Fruit fly (Drosophila melanogaster): Measurements from ENCODE around the gene CG31517.
A peak's percentile ranks its signal among the peaks of the same experiment; 100 is the strongest.

Gene CG31517

dm6 chr3R:13952303-13952702 lies 4.1 kb downstream of the CG31517 start (continued):
- no peak for TF ChIP-seq sug (tag; optimal IDR thresholded peaks at IDR 0.05)
- no peak for TF ChIP-seq NFAT (GFP tag; IDR thresholded peaks at IDR 0.05)
- TF ChIP-seq Fer2 (tag; optimal IDR thresholded peaks at IDR 0.05) = no peak
- no peak for TF ChIP-seq gfzf (GFP tag; optimal IDR thresholded peaks at IDR 0.05)
- no peak for TF ChIP-seq gsb (GFP tag; IDR thresholded peaks at IDR 0.05)
- TF ChIP-seq zen (tag; optimal IDR thresholded peaks at IDR 0.05) = no peak
- TF ChIP-seq CG6689 (GFP tag; IDR thresholded peaks at IDR 0.05) = peak; percentile 48
- TF ChIP-seq CG13894 (tag; optimal IDR thresholded peaks at IDR 0.05) = no peak
- TF ChIP-seq Vsx1 (GFP tag; optimal IDR thresholded peaks at IDR 0.05) = no peak
- no peak for TF ChIP-seq scrt (GFP tag; optimal IDR thresholded peaks at IDR 0.05)
- no peak for TF ChIP-seq zfh2 (GFP tag; optimal IDR thresholded peaks at IDR 0.05)
- TF ChIP-seq cato (GFP tag; optimal IDR thresholded peaks at IDR 0.05; ENCODE audit: borderline replicate concordance) = no peak
- TF ChIP-seq Dp (GFP tag; optimal IDR thresholded peaks at IDR 0.05) = no peak
- TF ChIP-seq lbe (GFP tag; optimal IDR thresholded peaks at IDR 0.05) = no peak
- no peak for TF ChIP-seq mirr (GFP tag; optimal IDR thresholded peaks at IDR 0.05)
- TF ChIP-seq Max (GFP tag; optimal IDR thresholded peaks at IDR 0.05) = no peak
- no peak for TF ChIP-seq Dad (GFP tag; optimal IDR thresholded peaks at IDR 0.05)
- TF ChIP-seq CG12942 (GFP tag; optimal IDR thresholded peaks at IDR 0.05) = no peak
- TF ChIP-seq sc (optimal IDR thresholded peaks at IDR 0.05) = no peak
- no peak for TF ChIP-seq sc (GFP tag; optimal IDR thresholded peaks at IDR 0.05)
- TF ChIP-seq Nf-YC (tag; optimal IDR thresholded peaks at IDR 0.05) = no peak
- TF ChIP-seq amos (GFP tag; IDR thresholded peaks at IDR 0.05; ENCODE audit: partially characterized antibody) = no peak
- no peak for TF ChIP-seq Atf6 (GFP tag; IDR thresholded peaks at IDR 0.05)
- TF ChIP-seq CG11695 (GFP tag; IDR thresholded peaks at IDR 0.05) = no peak
- TF ChIP-seq CG14860 (GFP tag; IDR thresholded peaks at IDR 0.05; ENCODE audit: partially characterized antibody) = no peak
- TF ChIP-seq CG6813 (GFP tag; optimal IDR thresholded peaks at IDR 0.05) = no peak
- peak; percentile 23 for TF ChIP-seq fd96Cb (tag; optimal IDR thresholded peaks at IDR 0.05)
- TF ChIP-seq CG11247 (GFP tag; IDR thresholded peaks at IDR 0.05) = no peak
- no peak for TF ChIP-seq Dek (tag; optimal IDR thresholded peaks at IDR 0.05)
- TF ChIP-seq CG8388 (GFP tag; optimal IDR thresholded peaks at IDR 0.05) = peak; percentile 37
- TF ChIP-seq Adf1 (GFP tag; IDR thresholded peaks at IDR 0.05) = no peak
- no peak for TF ChIP-seq CG8089 (GFP tag; optimal IDR thresholded peaks at IDR 0.05)
- no peak for TF ChIP-seq onecut (GFP tag; IDR thresholded peaks at IDR 0.05)
- peak; percentile 43 for TF ChIP-seq unpg (GFP tag; optimal IDR thresholded peaks at IDR 0.05)
- no peak for TF ChIP-seq nau (GFP tag; optimal IDR thresholded peaks at IDR 0.05)
- TF ChIP-seq CG17802 (tag; optimal IDR thresholded peaks at IDR 0.05) = no peak
- no peak for TF ChIP-seq CG11085 (GFP tag; IDR thresholded peaks at IDR 0.05)
- TF ChIP-seq CG6765 (GFP tag; optimal IDR thresholded peaks at IDR 0.05) = no peak
- no peak for TF ChIP-seq CG7963 (GFP tag; IDR thresholded peaks at IDR 0.05; ENCODE audit: partially characterized antibody)
- no peak for TF ChIP-seq Usf (GFP tag; optimal IDR thresholded peaks at IDR 0.05)
- no peak for TF ChIP-seq Hr3 (GFP tag; optimal IDR thresholded peaks at IDR 0.05)
- TF ChIP-seq Hmx (GFP tag; optimal IDR thresholded peaks at IDR 0.05) = no peak
- no peak for TF ChIP-seq ERR (GFP tag; optimal IDR thresholded peaks at IDR 0.05)
- no peak for TF ChIP-seq Sox100B (GFP tag; optimal IDR thresholded peaks at IDR 0.05)
- TF ChIP-seq danr (GFP tag; IDR thresholded peaks at IDR 0.05) = no peak
- no peak for TF ChIP-seq Hey (tag; optimal IDR thresholded peaks at IDR 0.05)
- TF ChIP-seq CG1233 (GFP tag; optimal IDR thresholded peaks at IDR 0.05) = no peak
- TF ChIP-seq pnt (GFP tag; optimal IDR thresholded peaks at IDR 0.05) = peak; percentile 21
- no peak for TF ChIP-seq en (GFP tag; optimal IDR thresholded peaks at IDR 0.05)
- TF ChIP-seq CG12219 (GFP tag; optimal IDR thresholded peaks at IDR 0.05) = no peak
- no peak for TF ChIP-seq Taf1 (GFP tag; IDR thresholded peaks at IDR 0.05)
- TF ChIP-seq HmgZ (tag; optimal IDR thresholded peaks at IDR 0.05) = no peak

Measured in whole organism, embryonic.